Worm (Caenorhabditis elegans) whole organism, young adult: ENCODE results near the gene phyh-1.

Experiments
- C17E4.6 ChIP-seq: fragments of 200-800 bp; sonication (Bioruptor generic); IDR thresholded peaks from 2 replicates; pipeline ENCODE4 v1.3.6; 2022; ENCODE audit warnings: missing genetic modification reagents, missing genetic modification characterization, missing compliant biosample characterization
- F10E7.11 ChIP-seq: sonication (generic microtip); optimal IDR thresholded peaks from 2 replicates; lab custom pipeline; 2017; ENCODE audit warnings: mild to moderate bottlenecking, missing genetic modification characterization, moderate library complexity, missing compliant biosample characterization
- F55B11.4 ChIP-seq: sonication (generic microtip); optimal IDR thresholded peaks from 2 replicates; lab custom pipeline; 2016; ENCODE audit warnings: missing compliant biosample characterization, missing genetic modification characterization, borderline replicate concordance; ENCODE audit not compliant: insufficient read depth
- T26A5.8 ChIP-seq: sonication (generic microtip); optimal IDR thresholded peaks from 2 replicates; lab custom pipeline; 2016; ENCODE audit warnings: missing genetic modification characterization, missing compliant biosample characterization
- ama-1 ChIP-seq, 3 experiments: fragments of 150-350 bp in 1 of 3; sonication (generic microtip) in 2 of 3; optimal IDR thresholded peaks; 2 replicates each; lab custom pipeline; 2014 to 2018; ENCODE audit warnings: missing biosample characterization in 2 of 3, missing genetic modification characterization in 2 of 3, missing genetic modification reagents in 2 of 3
- attf-5 ChIP-seq: fragments of 200-800 bp; sonication (Bioruptor generic); optimal IDR thresholded peaks from 2 replicates; lab custom pipeline; 2018; ENCODE audit warnings: mild to moderate bottlenecking, missing genetic modification characterization, missing compliant biosample characterization
- cebp-1 ChIP-seq, 2 experiments: fragments of 200-800 bp in 1 of 2; sonication (Bioruptor generic) in 1 of 2; sonication (generic microtip) in 1 of 2; IDR thresholded peaks in 1 of 2; optimal IDR thresholded peaks in 1 of 2; 2 replicates each; pipeline versions ENCODE4 v1.3.6 to Lab custom; 2017 to 2022; ENCODE audit warnings: missing compliant biosample characterization in 2 of 2, missing genetic modification characterization in 2 of 2, mild to moderate bottlenecking in 1 of 2, missing genetic modification reagents in 1 of 2, moderate library complexity in 1 of 2
- ceh-58 ChIP-seq: fragments of 200-800 bp; sonication (Bioruptor generic); IDR thresholded peaks from 2 replicates; pipeline ENCODE4 v1.3.6; 2022; ENCODE audit warnings: missing genetic modification characterization, missing compliant biosample characterization
- dox-1 ChIP-seq: fragments of 200-800 bp; sonication (Bioruptor generic); IDR thresholded peaks from 2 replicates; pipeline ENCODE4 v1.3.6; 2022; ENCODE audit warnings: missing genetic modification reagents, missing genetic modification characterization, missing compliant biosample characterization
- gei-17 ChIP-seq: fragments of 200-800 bp; sonication (Bioruptor generic); optimal IDR thresholded peaks from 2 replicates; lab custom pipeline; 2018; ENCODE audit warnings: mild to moderate bottlenecking, missing genetic modification characterization, missing compliant biosample characterization
- let-526 ChIP-seq: fragments of 200-800 bp; sonication (Bioruptor generic); IDR thresholded peaks from 2 replicates; pipeline ENCODE4 v1.3.6; 2022; ENCODE audit warnings: missing genetic modification reagents, missing genetic modification characterization, missing compliant biosample characterization
- lir-1 ChIP-seq: fragments of 200-800 bp; sonication (Bioruptor generic); conservative IDR thresholded peaks from 2 replicates; pipeline ENCODE4 v1.3.6; 2022; ENCODE audit warnings: missing genetic modification reagents, missing genetic modification characterization, missing compliant biosample characterization
- lsy-27 ChIP-seq: sonication (generic microtip); optimal IDR thresholded peaks from 2 replicates; lab custom pipeline; 2017; ENCODE audit warnings: missing genetic modification characterization, mild to moderate bottlenecking, missing compliant biosample characterization, antibody characterized with exemption, missing genotype, borderline replicate concordance; ENCODE audit not compliant: insufficient read depth
- mxl-1 ChIP-seq: sonication (generic microtip); optimal IDR thresholded peaks from 2 replicates; lab custom pipeline; 2016; ENCODE audit warnings: missing genetic modification characterization, missing compliant biosample characterization
- nhr-120 ChIP-seq: fragments of 200-800 bp; sonication (Bioruptor generic); IDR thresholded peaks from 2 replicates; pipeline ENCODE4 v1.3.6; 2022; ENCODE audit warnings: missing genetic modification characterization, missing compliant biosample characterization
- nhr-90 ChIP-seq: sonication (generic microtip); optimal IDR thresholded peaks from 2 replicates; lab custom pipeline; 2016; ENCODE audit warnings: missing genotype, mild to moderate bottlenecking, missing genetic modification characterization, missing compliant biosample characterization
- repo-1 ChIP-seq: sonication (generic microtip); optimal IDR thresholded peaks from 2 replicates; lab custom pipeline; 2017; ENCODE audit warnings: mild to moderate bottlenecking, missing genetic modification characterization, missing compliant biosample characterization
- snpc-3.4 ChIP-seq: sonication (generic microtip); optimal IDR thresholded peaks from 2 replicates; lab custom pipeline; 2017; ENCODE audit warnings: missing genetic modification characterization, mild to moderate bottlenecking, missing compliant biosample characterization, antibody characterized with exemption, moderate library complexity, missing genotype, missing genetic modification reagents
- sptf-2 ChIP-seq: fragments of 200-800 bp; sonication (Bioruptor generic); optimal IDR thresholded peaks from 2 replicates; lab custom pipeline; 2018; ENCODE audit warnings: mild to moderate bottlenecking, missing genetic modification characterization, missing compliant biosample characterization
- zfh-2 ChIP-seq: fragments of 200-800 bp; sonication (Bioruptor generic); conservative IDR thresholded peaks from 2 replicates; pipeline ENCODE4 v1.3.6; 2022; ENCODE audit warnings: missing genetic modification reagents, missing genetic modification characterization, missing compliant biosample characterization

phyh-1 gene

ce11 chrIV:17209309-17209708, 49.9 kb downstream of the phyh-1 start (continued):
- TF ChIP-seq ama-1 (optimal IDR thresholded peaks at IDR 0.05; lab: Kevin White, UChicago): no peak
- no peak for TF ChIP-seq ama-1 (GFP tag; optimal IDR thresholded peaks at IDR 0.05; lab: Kevin White, UChicago)
- TF ChIP-seq nhr-90: no peak
- TF ChIP-seq T26A5.8 (tag; lab: Kevin White, UChicago): no peak
- no peak for TF ChIP-seq sptf-2 (GFP tag; lab: Kevin White, UChicago)

ce11 chrIV:17207864-17208263, 51.3 kb downstream of the phyh-1 start:
- TF ChIP-seq snpc-3.4 (no peak), ceh-58 (GFP tag; lab: Robert Waterston, UW) (no peak), attf-5 (GFP tag; lab: Kevin White, UChicago) (no peak), repo-1 (no peak), C17E4.6 (GFP tag; lab: Robert Waterston, UW) (no peak), gei-17 (GFP tag; lab: Kevin White, UChicago) (no peak), let-526 (GFP tag; lab: Robert Waterston, UW) (no peak), F55B11.4 (tag; lab: Kevin White, UChicago) (no peak), dox-1 (GFP tag; lab: Robert Waterston, UW) (no peak), F10E7.11 (tag; lab: Kevin White, UChicago) (no peak), lir-1 (GFP tag; lab: Robert Waterston, UW) (no peak), cebp-1 (GFP tag; IDR thresholded peaks at IDR 0.05; lab: Robert Waterston, UW) (no peak), cebp-1 (tag; optimal IDR thresholded peaks at IDR 0.05; lab: Kevin White, UChicago) (no peak), nhr-120 (GFP tag; lab: Robert Waterston, UW) (no peak), mxl-1 (tag; lab: Kevin White, UChicago) (no peak), lsy-27 (tag; lab: Kevin White, UChicago) (no peak), zfh-2 (GFP tag; lab: Robert Waterston, UW) (no peak)
